Fruit fly (Drosophila melanogaster) whole organism: ENCODE measurements around the gene CG17746.

Source experiments
- CG8478 ChIP-seq: fragments of >200 bp; optimal IDR thresholded peaks from 2 replicates; lab custom pipeline; 2018; ENCODE audit warnings: inconsistent platforms
- Dll ChIP-seq: fragments of >200 bp; optimal IDR thresholded peaks from 2 replicates; lab custom pipeline; 2017
- EcR ChIP-seq, 2 experiments: fragments of >200 bp; optimal IDR thresholded peaks; 2 replicates each; lab custom pipeline; 2017; ENCODE audit warnings: missing biosample characterization in 2 of 2, missing genetic modification characterization in 2 of 2, missing genetic modification reagents in 2 of 2
- pan ChIP-seq: fragments of >200 bp; optimal IDR thresholded peaks from 2 replicates; lab custom pipeline; 2017
- psq ChIP-seq: fragments of >200 bp; optimal IDR thresholded peaks from 2 replicates; lab custom pipeline; 2017
- usp ChIP-seq: fragments of >200 bp; optimal IDR thresholded peaks from 2 replicates; lab custom pipeline; 2017; ENCODE audit warnings: missing biosample characterization, missing genetic modification characterization, mixed read lengths

CG17746 gene

DNA sequence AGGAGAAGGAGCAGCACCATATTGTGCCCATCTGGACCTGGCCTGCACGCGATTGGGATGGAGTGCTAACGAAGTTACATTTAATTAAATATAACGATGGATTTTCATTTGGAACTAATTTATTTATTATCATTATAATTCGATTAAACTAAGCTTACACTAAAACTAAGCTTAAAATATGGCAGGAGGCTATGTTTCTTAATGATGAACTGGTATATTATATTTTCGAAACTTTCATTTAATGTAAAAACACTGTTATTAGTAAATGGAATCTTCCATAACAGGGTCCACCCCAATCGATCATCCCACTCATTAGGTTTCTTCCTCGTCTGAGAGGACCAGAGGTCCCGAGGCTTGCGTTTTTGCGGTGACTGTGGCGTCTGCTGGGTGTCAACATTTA, 5.8 kb upstream of the CG17746 start:
- TF ChIP-seq EcR (GFP tag; optimal IDR thresholded peaks at IDR 0.05; lab: Kevin White, UChicago) = no peak
- TF ChIP-seq CG8478 (lab: Kevin White, UChicago) = no peak
- TF ChIP-seq Dll (lab: Kevin White, UChicago) = no peak
- no peak for TF ChIP-seq usp (GFP tag; lab: Kevin White, UChicago)
- no peak for TF ChIP-seq pan (lab: Kevin White, UChicago)
- no peak for TF ChIP-seq psq (lab: Kevin White, UChicago)

DNA sequence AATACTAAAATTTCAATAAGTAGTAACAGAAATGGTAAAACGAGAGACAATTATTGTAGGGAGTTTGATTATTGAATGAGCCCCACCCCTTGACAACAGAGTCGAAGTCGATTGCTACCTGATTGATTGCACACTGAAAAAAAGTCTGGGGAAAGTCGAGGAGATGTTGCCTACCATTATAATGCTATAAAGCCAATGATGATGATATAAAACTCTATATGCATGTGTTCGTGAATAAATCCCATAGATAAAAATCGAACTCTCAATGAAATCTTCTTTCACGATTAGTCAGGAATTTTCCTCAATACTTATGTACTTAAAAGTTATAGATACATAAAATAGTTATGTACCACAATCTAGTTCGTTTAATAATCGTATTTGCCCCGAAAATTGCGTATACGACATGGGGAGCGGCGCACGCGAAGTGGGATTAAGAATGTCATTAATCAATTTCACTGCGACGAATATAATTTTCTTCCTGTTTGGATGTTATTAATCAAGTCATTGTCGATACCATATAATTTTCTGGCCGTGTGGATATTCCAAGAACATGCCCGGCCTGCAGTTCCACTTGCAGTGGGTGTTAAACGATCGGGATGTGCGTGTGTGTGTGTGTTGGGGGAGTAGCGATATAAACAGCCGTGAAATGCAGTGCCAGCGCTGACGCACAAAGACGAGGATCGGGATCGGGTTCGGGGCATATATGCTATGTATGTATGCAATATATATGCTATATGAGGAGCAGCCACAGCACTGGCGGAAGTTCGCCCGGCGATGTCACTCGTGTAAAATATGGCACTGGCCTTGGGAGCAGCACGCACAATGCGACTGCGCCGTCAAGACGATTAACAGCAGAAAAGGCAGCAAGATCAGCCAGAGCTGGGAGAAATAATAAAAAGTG, 5.1 kb upstream of the CG17746 start, which contains the start of gene CG12078:
CG12078 (minus strand) TSS at position 51 of the 901 bp plus-strand sequence.
- TF ChIP-seq CG8478 (lab: Kevin White, UChicago) = no peak
- no peak for TF ChIP-seq usp (GFP tag; lab: Kevin White, UChicago)
- TF ChIP-seq Dll (lab: Kevin White, UChicago) = no peak
- no peak for TF ChIP-seq EcR (GFP tag; optimal IDR thresholded peaks at IDR 0.05; lab: Kevin White, UChicago)
- TF ChIP-seq pan (lab: Kevin White, UChicago) = no peak
- TF ChIP-seq psq (lab: Kevin White, UChicago) = no peak

DNA sequence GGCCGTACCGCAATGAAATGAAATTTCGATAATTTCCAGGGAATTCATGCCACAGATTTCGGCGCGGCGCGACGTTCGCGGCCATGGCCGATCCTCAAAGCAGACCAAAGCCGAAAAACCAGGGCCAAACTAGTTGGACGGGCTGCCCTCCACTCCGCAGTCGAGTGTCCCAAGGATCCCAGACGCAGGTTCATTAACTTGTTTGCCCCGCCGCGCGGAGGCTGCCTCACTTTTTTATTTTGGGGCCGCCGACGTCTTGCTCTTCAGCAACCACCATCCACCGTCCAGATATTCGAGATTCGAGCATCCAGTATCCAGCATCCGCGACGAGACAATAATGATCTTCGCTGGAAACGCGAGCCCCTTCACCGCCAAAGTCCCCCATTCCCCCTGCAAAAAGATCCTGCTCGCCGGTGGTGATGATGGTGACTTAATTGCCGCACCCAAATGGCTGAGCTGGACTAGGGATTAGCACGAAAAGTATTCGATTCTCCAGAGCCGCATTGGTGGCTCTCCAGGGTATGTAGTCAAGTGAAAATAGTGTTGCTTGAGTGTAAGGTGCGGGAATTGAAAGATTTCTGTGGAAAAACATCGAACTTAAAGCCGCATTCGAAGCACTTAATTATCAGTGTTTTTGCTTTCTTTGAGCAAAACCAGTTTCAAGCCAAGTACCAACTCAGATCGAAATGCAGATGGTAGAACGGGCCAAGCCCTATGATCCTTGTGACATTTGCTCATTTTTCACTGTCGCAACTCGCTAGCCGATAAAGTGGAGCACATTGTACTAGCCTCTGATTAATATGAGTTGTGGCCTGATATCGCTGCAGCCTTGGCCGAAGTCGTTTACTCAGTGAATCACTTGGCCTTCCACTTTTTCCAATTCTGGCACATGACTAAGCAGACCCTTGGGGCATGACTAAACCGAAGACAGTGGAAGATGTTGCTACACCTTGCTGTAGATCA, 3.0 kb upstream of the CG17746 start:
- peak; percentile 43 to 69 for TF ChIP-seq EcR (GFP tag; optimal IDR thresholded peaks at IDR 0.05; lab: Kevin White, UChicago)
- TF ChIP-seq usp (GFP tag; lab: Kevin White, UChicago) = no peak

DNA sequence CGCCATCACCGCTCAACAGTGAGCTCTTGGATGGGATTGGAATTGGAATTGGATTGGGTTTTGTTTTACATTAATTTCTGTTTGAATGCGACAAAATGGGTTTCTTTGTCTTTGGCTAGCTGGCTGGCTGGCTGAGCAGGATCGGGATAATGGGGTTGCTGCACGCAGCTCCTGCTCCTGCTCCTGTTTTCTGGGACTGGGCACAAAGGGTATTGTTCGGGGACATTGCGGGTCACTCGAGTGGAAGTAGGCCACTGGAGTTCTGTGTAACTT, 1.9 kb upstream of the CG17746 start:
- TF ChIP-seq EcR (GFP tag; optimal IDR thresholded peaks at IDR 0.05; lab: Kevin White, UChicago) (peak in 1 of 2 experiments; percentile 61), psq (lab: Kevin White, UChicago) (no peak)

DNA sequence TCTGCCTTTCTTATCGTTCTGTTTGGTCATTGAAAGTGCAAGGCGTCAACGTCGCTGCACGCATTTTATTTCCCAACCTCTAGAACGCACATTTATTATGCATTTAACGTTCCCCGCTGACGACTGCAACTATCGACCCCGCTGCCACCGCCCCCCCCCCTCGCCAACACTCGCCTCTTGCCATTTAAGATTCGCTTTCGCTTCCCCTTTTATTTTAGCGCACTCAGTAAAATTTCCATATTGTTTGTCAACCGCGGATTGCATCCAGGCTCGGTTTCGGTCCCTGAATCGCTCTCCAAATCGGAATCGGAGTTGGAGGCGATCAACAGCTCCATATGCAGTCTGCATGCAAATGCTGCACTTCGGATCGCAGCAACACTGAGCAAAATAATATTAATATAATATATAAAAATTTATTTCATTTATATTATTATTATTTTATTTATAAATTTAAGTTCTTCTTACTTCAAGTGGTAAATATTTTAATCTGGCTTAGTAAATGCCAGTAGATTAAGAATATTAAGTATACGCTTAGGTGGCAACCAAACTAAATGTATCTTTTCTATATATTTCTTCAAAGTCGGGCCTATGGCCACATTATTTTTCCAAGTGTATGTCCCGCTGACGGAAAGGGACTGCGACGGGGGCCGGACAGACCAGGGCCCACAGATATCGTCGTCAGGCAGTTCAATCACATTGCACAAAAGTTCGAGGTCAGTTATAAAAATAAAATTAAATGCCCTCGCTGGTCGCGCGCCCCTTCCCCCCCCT, 1.4 kb upstream of the CG17746 start:
- TF ChIP-seq Dll (lab: Kevin White, UChicago) (no peak), CG8478 (lab: Kevin White, UChicago) (no peak), EcR (GFP tag; optimal IDR thresholded peaks at IDR 0.05; lab: Kevin White, UChicago) (no peak), psq (lab: Kevin White, UChicago) (no peak), pan (lab: Kevin White, UChicago) (no peak), usp (GFP tag; lab: Kevin White, UChicago) (no peak)

DNA sequence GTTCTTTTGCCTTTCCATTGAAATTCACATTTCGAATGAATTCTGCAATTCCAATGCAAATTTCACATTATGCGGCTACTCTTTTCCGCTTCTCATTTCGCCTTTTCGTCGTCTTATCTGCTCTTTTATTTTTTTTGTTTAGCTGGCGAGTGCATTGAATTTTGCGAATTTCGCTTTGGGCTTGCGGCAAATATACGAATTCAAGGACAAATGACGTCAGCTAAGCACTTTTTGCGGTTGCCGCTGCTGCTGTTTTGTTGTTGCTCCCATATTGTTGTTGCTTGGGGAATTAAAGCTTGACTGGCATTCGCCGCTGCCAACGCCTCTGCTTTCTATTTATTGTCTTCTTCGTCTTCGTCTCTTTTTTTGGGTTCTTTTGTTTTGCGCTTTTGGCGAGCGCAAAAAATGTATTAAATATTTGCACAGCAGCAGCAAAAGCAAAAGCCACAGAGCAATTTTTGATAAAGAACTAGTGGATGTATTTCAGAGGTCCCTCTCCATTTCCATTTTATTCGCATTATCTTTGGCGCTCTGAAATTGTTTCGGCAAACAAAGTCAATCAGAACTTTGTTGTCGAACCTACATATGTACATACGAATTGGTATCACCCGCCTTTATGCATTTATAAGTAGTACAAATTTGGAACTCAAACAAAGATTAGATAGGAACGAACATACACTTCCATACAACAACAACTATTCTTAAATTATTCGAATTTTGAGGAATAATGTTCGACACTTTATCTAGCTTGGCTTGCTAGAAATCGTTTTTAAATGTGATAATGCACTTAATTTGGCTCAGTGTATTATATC, 613 bp upstream of the CG17746 start:
- TF ChIP-seq Dll (lab: Kevin White, UChicago) (no peak), CG8478 (lab: Kevin White, UChicago) (no peak), usp (GFP tag; lab: Kevin White, UChicago) (no peak), psq (lab: Kevin White, UChicago) (no peak), EcR (GFP tag; optimal IDR thresholded peaks at IDR 0.05; lab: Kevin White, UChicago) (no peak), pan (lab: Kevin White, UChicago) (no peak)

DNA sequence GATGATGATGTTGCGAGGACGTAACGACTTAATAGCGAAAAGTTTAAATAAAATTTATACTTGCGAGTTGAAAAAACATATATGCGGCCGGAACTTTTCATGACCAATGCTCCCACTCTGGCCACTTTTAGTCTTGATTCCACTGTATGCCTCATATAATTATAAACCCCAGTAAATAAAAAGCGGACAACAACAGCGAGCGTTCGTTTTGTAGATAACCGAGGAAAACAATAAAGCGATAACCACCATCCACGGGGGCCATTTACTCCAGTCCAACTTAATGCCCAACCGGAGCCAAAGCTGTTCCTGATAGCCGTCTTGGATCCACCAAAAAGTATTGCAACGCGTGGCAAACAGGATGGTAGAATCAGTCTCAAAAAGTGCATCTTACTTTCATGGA, 3.1 kb downstream of the CG17746 start:
- TF ChIP-seq CG8478 (lab: Kevin White, UChicago) (no peak), usp (GFP tag; lab: Kevin White, UChicago) (no peak), psq (lab: Kevin White, UChicago) (no peak), Dll (lab: Kevin White, UChicago) (no peak)

DNA sequence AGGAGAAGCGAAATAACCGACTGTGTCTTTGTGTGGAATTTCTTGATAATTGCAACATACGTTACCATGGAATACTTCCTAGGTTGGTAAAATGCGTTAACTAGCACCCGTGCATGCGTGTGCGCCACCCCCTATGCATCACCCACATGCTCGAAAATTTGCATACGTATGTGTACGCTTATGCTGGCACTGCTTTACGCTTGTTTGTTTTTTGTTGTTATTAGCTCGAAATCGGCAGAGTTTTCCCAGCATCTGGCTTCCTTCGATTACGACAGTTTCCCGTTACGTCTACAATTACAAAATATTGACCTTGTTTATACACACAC, 13.0 kb downstream of the CG17746 start:
- TF ChIP-seq Dll (lab: Kevin White, UChicago) (no peak), CG8478 (lab: Kevin White, UChicago) (no peak)

DNA sequence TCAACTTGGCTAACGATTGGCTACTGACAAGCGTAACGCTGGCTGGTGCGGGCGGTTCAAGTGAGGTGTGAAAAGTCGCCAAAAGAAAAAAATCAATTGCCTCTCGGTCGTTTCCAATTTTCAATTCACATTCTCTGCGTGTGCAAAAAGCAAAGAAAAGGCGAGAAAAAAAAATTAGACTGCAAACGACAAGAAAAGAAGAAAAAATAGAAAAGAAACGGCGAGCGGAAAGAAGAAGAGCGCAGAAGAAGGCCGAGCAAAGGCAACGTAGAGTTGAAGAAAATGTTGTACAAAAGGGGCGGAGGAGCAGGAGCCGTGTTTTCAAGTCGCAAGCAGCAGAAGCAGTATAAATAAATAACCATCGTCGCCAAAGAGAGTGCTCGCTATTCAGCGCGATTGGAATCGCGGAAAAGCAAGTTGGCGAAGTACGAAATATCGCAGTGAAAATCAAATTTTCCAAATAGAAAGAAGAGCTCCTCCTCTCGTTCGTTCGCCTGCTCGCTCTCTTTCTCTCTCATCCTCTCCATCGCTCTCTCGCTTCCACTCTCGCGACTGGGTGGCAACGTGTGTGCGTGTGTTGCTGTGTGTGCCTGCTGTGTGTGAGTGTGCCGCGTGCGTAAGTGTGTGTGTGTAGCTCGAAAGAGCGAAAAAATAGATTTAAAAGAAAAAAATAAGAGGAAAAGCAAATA, 13.5 kb downstream of the CG17746 start:
- TF ChIP-seq psq (lab: Kevin White, UChicago) = no peak
- TF ChIP-seq pan (lab: Kevin White, UChicago) = no peak
- no peak for TF ChIP-seq usp (GFP tag; lab: Kevin White, UChicago)
- peak; percentile 53 for TF ChIP-seq CG8478 (lab: Kevin White, UChicago)
- no peak for TF ChIP-seq EcR (GFP tag; optimal IDR thresholded peaks at IDR 0.05; lab: Kevin White, UChicago)
- TF ChIP-seq Dll (lab: Kevin White, UChicago) = peak; percentile 99
